Fruit fly (Drosophila melanogaster): ENCODE measurements around the gene sov.

Gene sov

DNA sequence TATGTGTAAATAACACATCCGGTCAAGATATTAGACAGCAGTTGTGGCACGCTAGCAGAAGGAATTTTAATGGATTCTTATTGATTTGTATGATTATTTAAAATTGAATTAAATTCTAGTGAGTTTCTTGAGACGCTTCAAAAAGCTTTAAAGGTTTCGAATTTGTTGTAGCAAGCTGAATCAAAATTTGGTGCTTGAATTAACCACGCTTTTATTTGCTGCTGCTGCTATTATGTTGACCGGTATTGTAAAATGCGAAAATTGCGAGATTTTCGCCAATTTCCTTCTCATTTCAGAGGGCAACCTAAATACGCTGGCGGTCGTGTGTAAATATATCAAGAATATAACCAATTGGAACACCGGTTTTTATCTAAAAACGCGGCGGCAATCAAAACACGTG lies 12.9 kb upstream of the sov start (continued):
- no peak for TF ChIP-seq CG9139 (GFP tag; optimal IDR thresholded peaks at IDR 0.05)
- TF ChIP-seq lz (GFP tag; optimal IDR thresholded peaks at IDR 0.05) = no peak
- TF ChIP-seq achi (GFP tag; optimal IDR thresholded peaks at IDR 0.05) = no peak
- TF ChIP-seq CG31627 (GFP tag; optimal IDR thresholded peaks at IDR 0.05) = peak; percentile 6
- no peak for TF ChIP-seq fd59A (GFP tag; optimal IDR thresholded peaks at IDR 0.05)
- TF ChIP-seq Sox102F (GFP tag; optimal IDR thresholded peaks at IDR 0.05) = no peak
- no peak for TF ChIP-seq Ets96B (tag; optimal IDR thresholded peaks at IDR 0.05)
- TF ChIP-seq Blimp-1 (GFP tag; optimal IDR thresholded peaks at IDR 0.05) = no peak
- TF ChIP-seq Gug (GFP tag; IDR thresholded peaks at IDR 0.05) = no peak
- no peak for TF ChIP-seq CG3919 (GFP tag; optimal IDR thresholded peaks at IDR 0.05)
- TF ChIP-seq Hr38 (GFP tag; optimal IDR thresholded peaks at IDR 0.05) = no peak
- TF ChIP-seq Met (GFP tag; optimal IDR thresholded peaks at IDR 0.05) = peak; percentile 26
- peak; percentile 12 for TF ChIP-seq Hr4 (GFP tag; optimal IDR thresholded peaks at IDR 0.05)
- TF ChIP-seq fkh (GFP tag; optimal IDR thresholded peaks at IDR 0.05) = no peak
- no peak for TF ChIP-seq CG6276 (GFP tag; optimal IDR thresholded peaks at IDR 0.05)
- peak; percentile 31 for TF ChIP-seq pdm3 (GFP tag; optimal IDR thresholded peaks at IDR 0.05)
- no peak for TF ChIP-seq vri (GFP tag; optimal IDR thresholded peaks at IDR 0.05)
- 0 out of 2 replicates have a peak, but pooled peaks have one; percentile 30 for TF ChIP-seq CG15336 (GFP tag; IDR thresholded peaks at IDR 0.05)
- no peak for TF ChIP-seq CG8632 (GFP tag; optimal IDR thresholded peaks at IDR 0.05)
- no peak for TF ChIP-seq CG7368 (GFP tag; optimal IDR thresholded peaks at IDR 0.05)
- no peak for TF ChIP-seq eg (GFP tag; IDR thresholded peaks at IDR 0.05)
- no peak for TF ChIP-seq salr (GFP tag; optimal IDR thresholded peaks at IDR 0.05)
- peak; percentile 26 for TF ChIP-seq topi (GFP tag; optimal IDR thresholded peaks at IDR 0.05)
- no peak for TF ChIP-seq CG4318 (GFP tag; optimal IDR thresholded peaks at IDR 0.05)
- peak; percentile 15 for TF ChIP-seq CG10669 (GFP tag; optimal IDR thresholded peaks at IDR 0.05)
- TF ChIP-seq Smox (GFP tag; optimal IDR thresholded peaks at IDR 0.05) = peak; percentile 17
- TF ChIP-seq CG32006 (GFP tag; optimal IDR thresholded peaks at IDR 0.05) = peak; percentile 36
- no peak for TF ChIP-seq svp (GFP tag)
- peak; percentile 18 for TF ChIP-seq CG6792 (GFP tag; optimal IDR thresholded peaks at IDR 0.05)
- TF ChIP-seq CG6808 (GFP tag; optimal IDR thresholded peaks at IDR 0.05) = no peak
- TF ChIP-seq OdsH (GFP tag; optimal IDR thresholded peaks at IDR 0.05) = no peak
- TF ChIP-seq Sox15 (GFP tag; optimal IDR thresholded peaks at IDR 0.05) = no peak

DNA sequence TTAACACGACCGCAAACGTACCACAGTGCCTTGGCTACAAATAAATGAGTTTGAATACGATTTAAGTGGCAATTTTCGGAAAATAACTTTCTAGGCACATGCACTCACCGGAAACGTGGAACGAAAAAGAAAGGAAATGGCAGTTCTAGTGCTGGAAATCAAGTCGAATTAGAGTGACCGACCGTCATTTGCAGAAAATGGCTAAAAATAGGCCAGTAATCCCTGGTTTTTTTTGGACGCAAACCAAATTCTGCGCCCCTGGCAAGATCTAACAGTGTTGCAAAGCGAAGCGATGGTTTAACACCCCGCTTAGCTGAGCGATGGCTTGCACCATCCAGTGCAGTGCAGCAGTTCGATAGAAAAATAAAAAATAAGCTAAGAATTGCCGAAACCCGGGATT lies 12.0 kb upstream of the sov start, which contains the start of gene RpL17:
TSS of gene RpL17 (minus strand) at position 151 of the 400 bp plus-strand sequence.
- TF ChIP-seq CG3919 (GFP tag; optimal IDR thresholded peaks at IDR 0.05) = peak; percentile 70
- peak; percentile 83 for TF ChIP-seq Sox102F (GFP tag; optimal IDR thresholded peaks at IDR 0.05)
- peak; percentile 70 for TF ChIP-seq achi (GFP tag; optimal IDR thresholded peaks at IDR 0.05)
- peak; percentile 76 for TF ChIP-seq Eip75B (GFP tag; optimal IDR thresholded peaks at IDR 0.05)
- peak; percentile 77 for TF ChIP-seq lz (GFP tag; optimal IDR thresholded peaks at IDR 0.05)
- peak; percentile 82 for TF ChIP-seq CG16779 (tag; optimal IDR thresholded peaks at IDR 0.05)
- peak; percentile 50 for TF ChIP-seq CG8319 (GFP tag; optimal IDR thresholded peaks at IDR 0.05)
- TF ChIP-seq Sox14 (GFP tag; optimal IDR thresholded peaks at IDR 0.05) = peak; percentile 38
- TF ChIP-seq CG6808 (GFP tag; optimal IDR thresholded peaks at IDR 0.05) = peak; percentile 58
- peak; percentile 80 for TF ChIP-seq vri (GFP tag; optimal IDR thresholded peaks at IDR 0.05)
- TF ChIP-seq Blimp-1 (GFP tag; optimal IDR thresholded peaks at IDR 0.05) = peak; percentile 53
- TF ChIP-seq CG11294 (GFP tag; IDR thresholded peaks at IDR 0.05) = no peak; the same call in 1 of the 2 replicates
- TF ChIP-seq CG34406 (GFP tag; optimal IDR thresholded peaks at IDR 0.05) = peak; percentile 75
- TF ChIP-seq fd85E (GFP tag; optimal IDR thresholded peaks at IDR 0.05) = peak; percentile 50
- TF ChIP-seq Gug (GFP tag; IDR thresholded peaks at IDR 0.05) = peak; percentile 63
- TF ChIP-seq dsx (GFP tag; optimal IDR thresholded peaks at IDR 0.05; ENCODE audit: poor library complexity, severe bottlenecking) = peak; percentile 23
- peak; percentile 60 for TF ChIP-seq topi (GFP tag; optimal IDR thresholded peaks at IDR 0.05)
- TF ChIP-seq CG4318 (GFP tag; optimal IDR thresholded peaks at IDR 0.05) = no peak
- peak; percentile 80 for TF ChIP-seq CG31627 (GFP tag; optimal IDR thresholded peaks at IDR 0.05)
- TF ChIP-seq fd59A (GFP tag; optimal IDR thresholded peaks at IDR 0.05) = peak; percentile 44
- TF ChIP-seq Eip78C (GFP tag) = peak; percentile 95
- no peak for TF ChIP-seq spab (GFP tag; optimal IDR thresholded peaks at IDR 0.05)
- peak; percentile 88 for TF ChIP-seq CG6854 (GFP tag; optimal IDR thresholded peaks at IDR 0.05)
- peak; percentile 17 for TF ChIP-seq CG11902 (GFP tag; optimal IDR thresholded peaks at IDR 0.05)
- peak; percentile 69 for TF ChIP-seq OdsH (GFP tag; optimal IDR thresholded peaks at IDR 0.05)
- peak; percentile 46 for TF ChIP-seq fkh (GFP tag; optimal IDR thresholded peaks at IDR 0.05)
- TF ChIP-seq CG32006 (GFP tag; optimal IDR thresholded peaks at IDR 0.05) = peak; percentile 34
- peak; percentile 29 for TF ChIP-seq Hr4 (GFP tag; optimal IDR thresholded peaks at IDR 0.05)
- peak; percentile 89 for TF ChIP-seq CG6163 (GFP tag; IDR thresholded peaks at IDR 0.05)
- TF ChIP-seq net (GFP tag; optimal IDR thresholded peaks at IDR 0.05) = peak; percentile 74
- peak; percentile 85 for TF ChIP-seq esn (GFP tag; optimal IDR thresholded peaks at IDR 0.05)
- TF ChIP-seq Ets21C (GFP tag; optimal IDR thresholded peaks at IDR 0.05) = peak; percentile 46
- peak; percentile 42 for TF ChIP-seq CG11762 (GFP tag; optimal IDR thresholded peaks at IDR 0.05; ENCODE audit: insufficient read depth)

All from whole organism, prepupa.